Fruit fly (Drosophila melanogaster) whole organism, pupa: ENCODE data around the gene ben.

Experiments used
- CG13204 ChIP-seq: fragments of 200-800 bp; sonication (Bioruptor generic); optimal IDR thresholded peaks from 2 replicates; lab custom pipeline; 2018; ENCODE audit warnings: missing biosample characterization, mild to moderate bottlenecking, missing genetic modification characterization, moderate library complexity
- CG8301 ChIP-seq: fragments of 200-800 bp; sonication (Bioruptor generic); optimal IDR thresholded peaks from 2 replicates; lab custom pipeline; 2018; ENCODE audit warnings: missing biosample characterization, mild to moderate bottlenecking, missing genetic modification characterization
- D1 ChIP-seq: fragments of 200-800 bp; sonication (Bioruptor generic); optimal IDR thresholded peaks from 2 replicates; lab custom pipeline; 2018; ENCODE audit warnings: missing biosample characterization, mild to moderate bottlenecking, missing genetic modification characterization, moderate library complexity
- EcR ChIP-seq: fragments of 200-800 bp; sonication (Bioruptor generic); optimal IDR thresholded peaks from 3 replicates; lab custom pipeline; 2019; ENCODE audit warnings: missing biosample characterization, missing genetic modification characterization, mild to moderate bottlenecking, moderate library complexity, missing genetic modification reagents
- Pif1A ChIP-seq: fragments of 200-800 bp; sonication (Bioruptor generic); optimal IDR thresholded peaks from 3 replicates; lab custom pipeline; 2016; ENCODE audit warnings: missing biosample characterization, missing genetic modification characterization

DNA sequence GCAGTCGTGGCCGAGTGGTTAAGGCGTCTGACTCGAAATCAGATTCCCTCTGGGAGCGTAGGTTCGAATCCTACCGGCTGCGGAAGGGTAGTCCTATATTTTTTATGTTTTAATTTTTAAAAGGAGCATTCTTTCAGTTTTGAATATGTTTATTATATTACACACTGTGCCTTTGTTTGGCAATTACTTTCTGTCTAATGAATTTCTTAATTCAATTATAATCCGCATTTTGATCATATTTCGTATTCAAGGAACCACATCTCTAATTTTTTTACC lies 19.2 kb downstream of the ben start:
- TF ChIP-seq CG13204 (GFP tag; lab: Kevin White, UChicago), result no peak
- TF ChIP-seq CG8301 (tag; lab: Kevin White, UChicago), result no peak
- TF ChIP-seq Pif1A (GFP tag; lab: Kevin White, UChicago), result no peak
- no peak for TF ChIP-seq D1 (tag; lab: Kevin White, UChicago)
- no peak for TF ChIP-seq EcR (GFP tag; lab: Kevin White, UChicago)
